Fruit fly (Drosophila melanogaster): ENCODE results near the gene Nost.

The Nost gene

dm6 chrX:9102125-9102524, 72.1 kb downstream of the Nost start:
- TF ChIP-seq Dif (GFP tag; optimal IDR thresholded peaks at IDR 0.05; ENCODE audit: partially characterized antibody), result no peak
- TF ChIP-seq pan (optimal IDR thresholded peaks at IDR 0.05), result no peak
- TF ChIP-seq OdsH (GFP tag; optimal IDR thresholded peaks at IDR 0.05), result no peak
- TF ChIP-seq h (GFP tag; optimal IDR thresholded peaks at IDR 0.05), result no peak
- TF ChIP-seq dmrt93B (GFP tag; optimal IDR thresholded peaks at IDR 0.05), result no peak
- no peak for TF ChIP-seq tai (GFP tag; optimal IDR thresholded peaks at IDR 0.05)
- no peak for TF ChIP-seq Abd-B (GFP tag; optimal IDR thresholded peaks at IDR 0.05)
- no peak for TF ChIP-seq GATAd (GFP tag; optimal IDR thresholded peaks at IDR 0.05)
- no peak for TF ChIP-seq Hr78 (GFP tag; optimal IDR thresholded peaks at IDR 0.05)
- TF ChIP-seq fru (GFP tag; optimal IDR thresholded peaks at IDR 0.05), result no peak
- no peak for TF ChIP-seq ey (GFP tag; optimal IDR thresholded peaks at IDR 0.05)
- TF ChIP-seq HLH106 (tag; optimal IDR thresholded peaks at IDR 0.05), result no peak
- no peak for TF ChIP-seq N (GFP tag; optimal IDR thresholded peaks at IDR 0.05)
- TF ChIP-seq woc (GFP tag; optimal IDR thresholded peaks at IDR 0.05), result no peak
- TF ChIP-seq rgr (GFP tag; optimal IDR thresholded peaks at IDR 0.05), result no peak
- TF ChIP-seq Sp1 (GFP tag; optimal IDR thresholded peaks at IDR 0.05), result no peak
- no peak for TF ChIP-seq lola (GFP tag; optimal IDR thresholded peaks at IDR 0.05)
- no peak for TF ChIP-seq Dfd (GFP tag; optimal IDR thresholded peaks at IDR 0.05)

dm6 chrX:9103308-9104185, 73.5 kb downstream of the Nost start, which contains the start of gene CG7766:
Gene CG7766, minus strand, starts transcription at chrX:9103739.
- TF ChIP-seq N (GFP tag; optimal IDR thresholded peaks at IDR 0.05) (no peak), Rel (GFP tag; optimal IDR thresholded peaks at IDR 0.05) (no peak), Rel (tag; optimal IDR thresholded peaks at IDR 0.05) (no peak), Dfd (GFP tag; optimal IDR thresholded peaks at IDR 0.05) (no peak)

Measured in whole organism, wandering third instar larva.